Worm (Caenorhabditis elegans) whole organism, L2 larva: ENCODE results near the gene D1086.8.

Experiments
- C34F6.9 ChIP-seq: fragments of 150-350 bp; optimal IDR thresholded peaks from 2 replicates; lab custom pipeline; 2014; ENCODE audit warnings: missing biosample characterization, missing genetic modification characterization
- F13H6.1 ChIP-seq: sonication (generic microtip); optimal IDR thresholded peaks from 2 replicates; lab custom pipeline; 2016; ENCODE audit warnings: missing genetic modification characterization, missing compliant biosample characterization
- Y55F3AM.14 ChIP-seq: fragments of 200-800 bp; sonication (Bioruptor generic); optimal IDR thresholded peaks from 2 replicates; lab custom pipeline; 2018; ENCODE audit warnings: mild to moderate bottlenecking, missing genetic modification characterization, missing compliant biosample characterization
- ZK546.5 ChIP-seq: sonication (generic microtip); optimal IDR thresholded peaks from 2 replicates; lab custom pipeline; 2017; ENCODE audit warnings: missing biosample characterization, missing genetic modification characterization
- aly-2 ChIP-seq: fragments of 150-350 bp; optimal IDR thresholded peaks from 2 replicates; lab custom pipeline; 2014; ENCODE audit warnings: missing biosample characterization, missing genetic modification characterization
- blmp-1 ChIP-seq: sonication (generic microtip); optimal IDR thresholded peaks from 2 replicates; lab custom pipeline; 2017; ENCODE audit warnings: missing genetic modification characterization, mild to moderate bottlenecking, missing compliant biosample characterization, antibody characterized with exemption, moderate library complexity; ENCODE audit not compliant: insufficient read depth
- ceh-16 ChIP-seq: fragments of 150-350 bp; optimal IDR thresholded peaks from 2 replicates; lab custom pipeline; 2014; ENCODE audit warnings: missing biosample characterization, missing genetic modification characterization
- ceh-82 ChIP-seq: fragments of 150-350 bp; optimal IDR thresholded peaks from 2 replicates; lab custom pipeline; 2014; ENCODE audit warnings: missing biosample characterization, missing genetic modification characterization
- crh-2 ChIP-seq: sonication (generic microtip); optimal IDR thresholded peaks from 2 replicates; lab custom pipeline; 2017; ENCODE audit warnings: missing biosample characterization, missing genetic modification characterization
- egl-27 ChIP-seq: sonication (generic microtip); optimal IDR thresholded peaks from 3 replicates; lab custom pipeline; 2017; ENCODE audit warnings: missing biosample characterization, missing genetic modification reagents, missing genetic modification characterization
- elt-1 ChIP-seq: fragments of 150-350 bp; optimal IDR thresholded peaks from 2 replicates; lab custom pipeline; 2014; ENCODE audit warnings: missing biosample characterization, missing genetic modification characterization
- elt-3 ChIP-seq: sonication (generic microtip); optimal IDR thresholded peaks from 2 replicates; lab custom pipeline; 2017; ENCODE audit warnings: missing biosample characterization, missing genetic modification characterization
- gmeb-1 ChIP-seq: fragments of 150-350 bp; optimal IDR thresholded peaks from 2 replicates; lab custom pipeline; 2014; ENCODE audit warnings: missing biosample characterization, missing genetic modification characterization
- lin-11 ChIP-seq: fragments of 150-350 bp; sonication (generic microtip); optimal IDR thresholded peaks from 2 replicates; lab custom pipeline; 2014; ENCODE audit warnings: missing biosample characterization, missing genetic modification characterization, inconsistent platforms, mixed read lengths
- lin-13 ChIP-seq: fragments of 150-350 bp; optimal IDR thresholded peaks from 2 replicates; lab custom pipeline; 2014; ENCODE audit warnings: missing biosample characterization, missing genetic modification reagents, missing genetic modification characterization
- lin-39 ChIP-seq: fragments of 150-350 bp; optimal IDR thresholded peaks from 2 replicates; lab custom pipeline; 2014; ENCODE audit warnings: missing biosample characterization, missing genetic modification reagents, missing genetic modification characterization
- lsy-2 ChIP-seq, 2 experiments: fragments of 150-350 bp in 1 of 2; sonication (generic microtip) in 1 of 2; optimal IDR thresholded peaks; 2 replicates each; lab custom pipeline; 2014 to 2017; ENCODE audit warnings: missing biosample characterization in 2 of 2, missing genetic modification characterization in 2 of 2
- mab-5 ChIP-seq: fragments of 150-350 bp; optimal IDR thresholded peaks from 2 replicates; lab custom pipeline; 2014; ENCODE audit warnings: missing biosample characterization, missing genetic modification characterization
- mbf-1 ChIP-seq: sonication (generic microtip); optimal IDR thresholded peaks from 2 replicates; lab custom pipeline; 2017; ENCODE audit warnings: missing biosample characterization, missing genetic modification characterization
- nhr-10 ChIP-seq: sonication (generic microtip); optimal IDR thresholded peaks from 2 replicates; lab custom pipeline; 2017; ENCODE audit warnings: missing biosample characterization, missing genetic modification characterization
- nhr-11 ChIP-seq: fragments of 150-350 bp; optimal IDR thresholded peaks from 2 replicates; lab custom pipeline; 2014; ENCODE audit warnings: missing biosample characterization, missing genetic modification characterization
- nhr-12 ChIP-seq: fragments of 150-350 bp; optimal IDR thresholded peaks from 2 replicates; lab custom pipeline; 2014; ENCODE audit warnings: missing biosample characterization, missing genetic modification characterization
- nhr-129 ChIP-seq: fragments of 150-350 bp; optimal IDR thresholded peaks from 2 replicates; lab custom pipeline; 2014; ENCODE audit warnings: missing biosample characterization, missing genetic modification characterization
- nhr-237 ChIP-seq: fragments of 150-350 bp; optimal IDR thresholded peaks from 2 replicates; lab custom pipeline; 2014; ENCODE audit warnings: missing biosample characterization, missing genetic modification characterization
- nhr-25 ChIP-seq: fragments of 150-350 bp; sonication (generic microtip); optimal IDR thresholded peaks from 3 replicates; lab custom pipeline; 2014; ENCODE audit warnings: missing biosample characterization, missing genetic modification characterization
- nhr-6 ChIP-seq: fragments of 150-350 bp; optimal IDR thresholded peaks from 2 replicates; lab custom pipeline; 2014; ENCODE audit warnings: missing biosample characterization, missing genetic modification characterization
- peb-1 ChIP-seq: fragments of 150-350 bp; optimal IDR thresholded peaks from 2 replicates; lab custom pipeline; 2014; ENCODE audit warnings: missing biosample characterization, missing genetic modification characterization
- sem-4 ChIP-seq: fragments of 150-350 bp; optimal IDR thresholded peaks from 2 replicates; lab custom pipeline; 2014; ENCODE audit warnings: missing biosample characterization, missing genetic modification reagents, missing genetic modification characterization
- skn-1 ChIP-seq: sonication (generic microtip); optimal IDR thresholded peaks from 2 replicates; lab custom pipeline; 2017; ENCODE audit warnings: missing biosample characterization, missing genetic modification characterization
- sma-9 ChIP-seq, 2 experiments: fragments of 150-350 bp in 1 of 2; sonication (generic microtip) in 1 of 2; optimal IDR thresholded peaks; 2 replicates each; lab custom pipeline; 2014 to 2016; ENCODE audit warnings: missing genetic modification characterization in 2 of 2, mild to moderate bottlenecking in 1 of 2, missing biosample characterization in 1 of 2, missing compliant biosample characterization in 1 of 2, missing genetic modification reagents in 1 of 2, moderate library complexity in 1 of 2
- snpc-4 ChIP-seq: fragments of 150-350 bp; optimal IDR thresholded peaks from 2 replicates; lab custom pipeline; 2014; ENCODE audit warnings: missing biosample characterization, missing genetic modification characterization
- unc-55 ChIP-seq: fragments of 150-350 bp; sonication (generic microtip); optimal IDR thresholded peaks from 3 replicates; lab custom pipeline; 2014; ENCODE audit warnings: missing biosample characterization, missing genetic modification reagents, missing genetic modification characterization
- unc-62 ChIP-seq: fragments of 150-350 bp; optimal IDR thresholded peaks from 2 replicates; lab custom pipeline; 2014; ENCODE audit warnings: missing biosample characterization, missing genetic modification reagents, missing genetic modification characterization
- zag-1 ChIP-seq: fragments of 150-350 bp; optimal IDR thresholded peaks from 2 replicates; lab custom pipeline; 2014; ENCODE audit warnings: missing biosample characterization, missing genetic modification characterization
- ztf-1 ChIP-seq: fragments of 200-800 bp; sonication (Bioruptor generic); conservative IDR thresholded peaks from 2 replicates; pipeline ENCODE4 v1.3.6; 2022; ENCODE audit warnings: missing genetic modification characterization, missing compliant biosample characterization
- ztf-4 ChIP-seq: fragments of 150-350 bp; optimal IDR thresholded peaks from 2 replicates; lab custom pipeline; 2014; ENCODE audit warnings: missing biosample characterization, missing genetic modification characterization

Gene D1086.8

ce11 chrV:14098519-14098918 lies 4.6 kb downstream of the D1086.8 start, which contains the start of the genes D1086.2 and D1086.1:
TSS of gene D1086.2 (minus strand) at chrV:14098668.
TSS of gene D1086.1 (plus strand) at chrV:14098858.
- peak; percentile 53 for TF ChIP-seq F13H6.1 (tag; lab: Kevin White, UChicago)
- peak; percentile 23 for TF ChIP-seq nhr-129 (tag; lab: Kevin White, UChicago)
- TF ChIP-seq ZK546.5, result no peak
- TF ChIP-seq elt-3, result no peak

ce11 chrV:14100886-14101285 lies 7.0 kb downstream of the D1086.8 start, which contains the start of gene D1086.12:
TSS of gene D1086.12 (plus strand) at chrV:14101186.
- no peak for TF ChIP-seq blmp-1 (tag; lab: Kevin White, UChicago)
- TF ChIP-seq mab-5, result no peak
- no peak for TF ChIP-seq Y55F3AM.14

- TF ChIP-seq lsy-2 (tag; optimal IDR thresholded peaks at IDR 0.05; lab: Kevin White, UChicago) (no peak), C34F6.9 (no peak), nhr-25 (tag; lab: Kevin White, UChicago) (no peak), lin-39 (no peak), sem-4 (tag; lab: Kevin White, UChicago) (no peak), skn-1 (tag; lab: Kevin White, UChicago) (no peak), unc-55 (no peak), nhr-237 (no peak), egl-27 (tag; lab: Kevin White, UChicago) (no peak), nhr-11 (tag; lab: Kevin White, UChicago) (no peak), aly-2 (tag; lab: Kevin White, UChicago) (no peak), ztf-1 (GFP tag; lab: Robert Waterston, UW) (no peak), mbf-1 (tag; lab: Kevin White, UChicago) (no peak), snpc-4 (tag; lab: Kevin White, UChicago) (no peak), ZK546.5 (no peak), nhr-129 (tag; lab: Kevin White, UChicago) (no peak), ztf-4 (tag; lab: Kevin White, UChicago) (no peak), nhr-6 (tag; lab: Kevin White, UChicago) (no peak), zag-1 (tag; lab: Kevin White, UChicago) (no peak), crh-2 (no peak)
Measured at ce11 chrV:14103970-14104369, 10.1 kb downstream of the D1086.8 start, which contains the start of gene D1086.9. TSS of gene D1086.9 (plus strand) at chrV:14104270.

ce11 chrV:14107511-14107910 lies 13.6 kb downstream of the D1086.8 start, which contains the start of gene H39E23.3:
TSS of gene H39E23.3 (plus strand) at chrV:14107811.
- TF ChIP-seq elt-3 (no peak), blmp-1 (tag; lab: Kevin White, UChicago) (no peak), ztf-4 (tag; lab: Kevin White, UChicago) (no peak), crh-2 (no peak), sem-4 (tag; lab: Kevin White, UChicago) (no peak), ceh-82 (tag; lab: Kevin White, UChicago) (no peak), nhr-11 (tag; lab: Kevin White, UChicago) (no peak), gmeb-1 (tag; lab: Kevin White, UChicago) (no peak), unc-62 (GFP tag; lab: Kevin White, UChicago) (no peak), elt-1 (no peak), snpc-4 (tag; lab: Kevin White, UChicago) (no peak), mbf-1 (tag; lab: Kevin White, UChicago) (no peak), lsy-2 (tag; optimal IDR thresholded peaks at IDR 0.05; lab: Kevin White, UChicago) (no peak), lin-39 (no peak), peb-1 (tag; lab: Kevin White, UChicago) (no peak), nhr-6 (tag; lab: Kevin White, UChicago) (no peak), nhr-25 (tag; lab: Kevin White, UChicago) (no peak), nhr-237 (no peak), lin-11 (no peak)

- TF ChIP-seq ZK546.5 (no peak), nhr-12 (no peak), unc-55 (no peak), nhr-25 (tag; lab: Kevin White, UChicago) (no peak), lin-13 (GFP tag; lab: Kevin White, UChicago) (no peak), nhr-11 (tag; lab: Kevin White, UChicago) (no peak), egl-27 (tag; lab: Kevin White, UChicago) (no peak), sma-9 (GFP tag; optimal IDR thresholded peaks at IDR 0.05; lab: Kevin White, UChicago) (no peak), sma-9 (tag; optimal IDR thresholded peaks at IDR 0.05; lab: Kevin White, UChicago) (no peak), mbf-1 (tag; lab: Kevin White, UChicago) (no peak), nhr-10 (tag; lab: Kevin White, UChicago) (no peak), ceh-16 (tag; lab: Kevin White, UChicago) (no peak)
- TF ChIP-seq, all 48 proteins: peak for 0
Measured at ce11 chrV:14110042-14110441, 16.1 kb downstream of the D1086.8 start, which contains the start of gene H39E23.2. TSS of gene H39E23.2 (plus strand) at chrV:14110342.
